Worm (Caenorhabditis elegans): Measurements from ENCODE around the gene sre-15.

DNA sequence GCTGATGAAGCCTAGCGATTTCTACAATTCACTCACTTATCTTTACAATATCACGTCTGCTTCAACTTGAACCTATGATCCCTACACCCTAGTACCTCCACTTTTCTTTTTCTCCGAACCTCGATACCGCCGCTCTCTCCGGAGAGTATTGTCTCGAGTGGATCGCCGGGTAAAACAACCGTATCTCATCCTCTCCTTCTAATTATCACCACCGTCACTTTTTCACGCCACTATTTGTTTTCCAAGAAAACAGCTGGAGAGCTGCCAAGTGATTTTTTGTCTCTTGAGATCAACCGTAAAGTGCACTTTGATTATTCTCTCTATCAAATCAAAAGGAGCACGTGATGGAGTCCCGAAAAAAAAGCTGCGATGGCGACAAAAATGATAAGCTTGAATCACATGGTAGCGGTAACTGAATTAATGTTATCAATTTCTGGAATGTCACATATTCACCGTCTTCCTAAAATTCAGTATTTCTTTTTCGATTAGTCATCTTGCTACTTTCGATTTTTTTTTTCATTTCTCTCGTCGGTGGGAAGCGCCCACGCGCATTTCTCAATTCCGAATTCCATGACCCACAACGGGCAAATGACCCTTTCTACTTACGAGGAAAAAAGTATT lies 45.0 kb downstream of the sre-15 start:
- TF ChIP-seq efl-1 (GFP tag; optimal IDR thresholded peaks at IDR 0.05) = no peak
- no peak for TF ChIP-seq attf-5 (GFP tag; optimal IDR thresholded peaks at IDR 0.05)
- no peak for TF ChIP-seq attf-3 (GFP tag; conservative IDR thresholded peaks at IDR 0.05)
- no peak for TF ChIP-seq lin-35 (GFP tag; optimal IDR thresholded peaks at IDR 0.05)
- no peak for TF ChIP-seq pha-4 (tag; optimal IDR thresholded peaks at IDR 0.05)
- TF ChIP-seq egrh-3 (GFP tag; IDR thresholded peaks at IDR 0.05) = no peak
